Worm (Caenorhabditis elegans) whole organism, midembryonic: Measurements from ENCODE around the gene F59D12.5.

Source experiments
- T22C8.4 ChIP-seq: fragments of 200-800 bp; sonication (Bioruptor generic); IDR thresholded peaks from 2 replicates; pipeline ENCODE4 v1.3.6; 2022; ENCODE audit warnings: missing genetic modification characterization, missing compliant biosample characterization
- cog-1 ChIP-seq: sonication (generic microtip); optimal IDR thresholded peaks from 2 replicates; lab custom pipeline; 2016; ENCODE audit warnings: missing genetic modification characterization, missing compliant biosample characterization
- flt-1 ChIP-seq: fragments of 200-800 bp; sonication (Bioruptor generic); IDR thresholded peaks from 2 replicates; pipeline ENCODE4 v1.3.6; 2022; ENCODE audit warnings: missing genetic modification characterization, missing compliant biosample characterization
- klf-2 ChIP-seq: fragments of 200-800 bp; sonication (Bioruptor generic); conservative IDR thresholded peaks from 2 replicates; pipeline ENCODE4 v1.3.6; 2022; ENCODE audit warnings: missing genetic modification reagents, missing genetic modification characterization, missing compliant biosample characterization
- med-1 ChIP-seq: sonication (generic microtip); optimal IDR thresholded peaks from 2 replicates; lab custom pipeline; 2017; ENCODE audit warnings: missing genetic modification characterization, mild to moderate bottlenecking, missing compliant biosample characterization, antibody characterized with exemption, missing genetic modification reagents; ENCODE audit not compliant: insufficient read depth
- ref-1 ChIP-seq: fragments of 200-800 bp; sonication (Bioruptor generic); conservative IDR thresholded peaks from 2 replicates; pipeline ENCODE4 v1.3.6; 2022; ENCODE audit warnings: missing genetic modification reagents, missing genetic modification characterization, missing compliant biosample characterization
- tab-1 ChIP-seq: fragments of 200-800 bp; sonication (Bioruptor generic); IDR thresholded peaks from 2 replicates; pipeline ENCODE4 v1.3.6; 2022; ENCODE audit warnings: missing genetic modification characterization, missing compliant biosample characterization
- ztf-23 ChIP-seq: fragments of 200-800 bp; sonication (Bioruptor generic); IDR thresholded peaks from 2 replicates; pipeline ENCODE4 v1.3.6; 2022; ENCODE audit warnings: missing genetic modification reagents, missing genetic modification characterization, missing compliant biosample characterization
- ztf-29 ChIP-seq: fragments of 200-800 bp; sonication (Bioruptor generic); IDR thresholded peaks from 2 replicates; pipeline ENCODE4 v1.3.6; 2022; ENCODE audit warnings: missing genetic modification reagents, missing genetic modification characterization, missing compliant biosample characterization

Gene F59D12.5

ce11 chrX:15620200-15620599 lies 27.0 kb downstream of the F59D12.5 start, which contains the start of gene K09E9.1:
K09E9.1 (plus strand) TSS chrX:15620500.
- TF ChIP-seq ztf-23 (GFP tag; lab: Robert Waterston, UW) (no peak), med-1 (no peak), flt-1 (no peak), ref-1 (GFP tag; lab: Robert Waterston, UW) (no peak), T22C8.4 (no peak), klf-2 (GFP tag; lab: Robert Waterston, UW) (no peak), tab-1 (GFP tag; lab: Robert Waterston, UW) (no peak), cog-1 (no peak), ztf-29 (GFP tag; lab: Robert Waterston, UW) (no peak)

DNA sequence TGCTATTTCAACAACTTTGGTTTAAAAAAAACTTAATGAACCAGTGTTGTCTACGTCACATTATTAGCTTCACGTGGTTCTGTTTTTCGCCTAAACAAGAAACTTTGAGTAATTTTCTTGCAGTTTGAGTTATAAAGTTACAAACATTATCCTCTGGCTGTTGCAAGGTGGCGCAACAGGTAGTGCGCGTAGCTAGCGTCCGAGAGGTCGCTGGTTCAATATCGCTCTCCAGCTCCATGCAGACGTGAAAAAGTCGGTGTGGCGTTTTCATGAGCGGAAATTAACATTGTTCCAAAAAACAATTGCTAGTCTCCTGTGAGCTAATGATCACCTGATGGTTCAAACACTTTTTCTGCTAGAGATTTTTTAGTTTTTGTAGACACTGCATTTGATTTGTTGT lies 27.9 kb downstream of the F59D12.5 start:
- TF ChIP-seq med-1, result no peak
- no peak for TF ChIP-seq cog-1
- TF ChIP-seq ref-1 (GFP tag; lab: Robert Waterston, UW), result 0 out of 2 replicates have a peak, but pooled peaks have one; percentile 30
- peak; percentile 46; the same call in 1 of the 2 replicates for TF ChIP-seq tab-1 (GFP tag; lab: Robert Waterston, UW)
- peak; percentile 75 for TF ChIP-seq flt-1

- no peak for TF ChIP-seq T22C8.4
- no peak for TF ChIP-seq cog-1
- no peak for TF ChIP-seq ztf-23 (GFP tag; lab: Robert Waterston, UW)
- TF ChIP-seq ref-1 (GFP tag; lab: Robert Waterston, UW), result no peak
- no peak for TF ChIP-seq med-1
- TF ChIP-seq tab-1 (GFP tag; lab: Robert Waterston, UW), result no peak
- no peak for TF ChIP-seq flt-1
- TF ChIP-seq ztf-29 (GFP tag; lab: Robert Waterston, UW), result no peak
- no peak for TF ChIP-seq klf-2 (GFP tag; lab: Robert Waterston, UW)
Observed at ce11 chrX:15617168-15617567, 30.0 kb downstream of the F59D12.5 start.

DNA sequence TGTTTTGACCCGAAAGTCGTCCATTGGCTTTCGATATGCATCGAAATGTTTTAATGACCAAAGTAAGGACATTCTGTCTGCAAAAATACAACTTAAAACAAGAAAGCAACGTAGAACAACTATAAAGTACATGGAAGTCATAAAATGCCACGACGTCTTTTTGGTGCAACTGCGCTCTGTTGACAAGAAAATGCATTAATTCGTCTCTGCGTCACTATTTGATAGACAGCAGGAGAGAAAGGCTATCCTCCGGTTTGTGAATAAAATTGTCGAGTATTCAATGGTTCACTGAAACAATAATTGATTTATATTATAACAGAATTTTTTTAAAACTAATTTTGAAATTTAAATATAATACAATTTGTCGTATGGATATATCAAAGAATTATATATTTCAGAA lies 30.7 kb downstream of the F59D12.5 start, which contains the start of gene ergi-3:
ergi-3 (minus strand) TSS at position 311 of the 400 bp plus-strand sequence.
- TF ChIP-seq ztf-23 (GFP tag; lab: Robert Waterston, UW) (no peak), cog-1 (peak; percentile 53)

DNA sequence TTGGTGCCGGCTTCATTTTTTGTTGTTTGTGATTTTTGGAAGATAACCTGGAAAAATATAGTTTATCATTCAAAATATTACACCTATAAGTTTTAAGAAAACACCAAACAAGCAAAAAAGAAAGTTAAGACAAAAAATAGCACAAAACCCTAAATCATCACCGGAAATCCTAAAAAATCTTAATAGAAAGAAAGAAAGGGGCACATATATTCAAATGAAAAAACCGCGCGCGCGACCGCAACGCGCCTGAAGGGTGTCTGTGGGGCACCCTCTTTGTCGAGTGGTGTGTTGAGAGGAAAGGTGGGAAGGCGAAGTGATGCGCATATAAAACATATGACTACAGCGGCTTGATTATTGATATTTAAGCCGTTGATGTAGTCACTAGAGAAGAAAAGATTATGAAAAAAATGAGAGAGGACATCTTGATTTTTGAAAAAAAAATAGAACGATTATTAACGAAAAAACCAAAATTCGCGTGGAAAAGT lies 33.4 kb downstream of the F59D12.5 start, which contains the start of gene K09E9.3:
K09E9.3 (minus strand) TSS at position 51 of the 485 bp plus-strand sequence.
- peak; percentile 34; the same call in 1 of the 2 replicates for TF ChIP-seq flt-1
- TF ChIP-seq ztf-23 (GFP tag; lab: Robert Waterston, UW), result 0 out of 2 replicates have a peak, but pooled peaks have one; percentile 23
- no peak for TF ChIP-seq klf-2 (GFP tag; lab: Robert Waterston, UW)

ce11 chrX:15610527-15611091 lies 36.6 kb downstream of the F59D12.5 start:
- TF ChIP-seq tab-1 (GFP tag; lab: Robert Waterston, UW) (no peak), cog-1 (no peak), flt-1 (no peak), ztf-29 (GFP tag; lab: Robert Waterston, UW) (no peak)

DNA sequence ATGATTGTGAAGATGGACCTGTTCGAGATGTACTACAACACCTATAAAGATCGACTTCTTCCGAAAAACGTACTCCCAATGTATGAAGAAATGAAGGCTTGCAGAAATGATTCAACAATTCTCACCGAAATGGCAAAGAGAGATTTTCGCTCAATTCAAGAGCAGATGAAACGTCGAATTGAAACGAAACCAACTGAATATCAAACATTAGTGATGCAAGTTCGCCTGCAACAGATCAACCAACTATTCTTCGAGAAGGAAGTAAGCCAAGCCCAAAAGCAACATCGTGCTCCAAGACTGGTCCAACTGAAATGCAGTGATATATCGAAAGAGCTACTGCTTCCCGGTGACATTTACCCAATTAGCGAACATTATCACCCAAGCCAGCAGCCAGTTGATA lies 37.5 kb downstream of the F59D12.5 start:
- TF ChIP-seq tab-1 (GFP tag; lab: Robert Waterston, UW), result no peak
- no peak for TF ChIP-seq klf-2 (GFP tag; lab: Robert Waterston, UW)
- no peak for TF ChIP-seq cog-1
- no peak for TF ChIP-seq med-1
- TF ChIP-seq flt-1, result no peak
- TF ChIP-seq ref-1 (GFP tag; lab: Robert Waterston, UW), result no peak
- no peak for TF ChIP-seq ztf-23 (GFP tag; lab: Robert Waterston, UW)
- no peak for TF ChIP-seq ztf-29 (GFP tag; lab: Robert Waterston, UW)
- TF ChIP-seq T22C8.4, result no peak

- TF ChIP-seq ztf-23 (GFP tag; lab: Robert Waterston, UW), result no peak
- TF ChIP-seq ref-1 (GFP tag; lab: Robert Waterston, UW), result no peak
- TF ChIP-seq ztf-29 (GFP tag; lab: Robert Waterston, UW), result no peak
- no peak for TF ChIP-seq klf-2 (GFP tag; lab: Robert Waterston, UW)
- TF ChIP-seq T22C8.4, result no peak
- no peak for TF ChIP-seq tab-1 (GFP tag; lab: Robert Waterston, UW)
- no peak for TF ChIP-seq flt-1
- TF ChIP-seq cog-1, result no peak
- TF ChIP-seq med-1, result no peak
Observed at ce11 chrX:15608593-15608992, 38.6 kb downstream of the F59D12.5 start.

DNA sequence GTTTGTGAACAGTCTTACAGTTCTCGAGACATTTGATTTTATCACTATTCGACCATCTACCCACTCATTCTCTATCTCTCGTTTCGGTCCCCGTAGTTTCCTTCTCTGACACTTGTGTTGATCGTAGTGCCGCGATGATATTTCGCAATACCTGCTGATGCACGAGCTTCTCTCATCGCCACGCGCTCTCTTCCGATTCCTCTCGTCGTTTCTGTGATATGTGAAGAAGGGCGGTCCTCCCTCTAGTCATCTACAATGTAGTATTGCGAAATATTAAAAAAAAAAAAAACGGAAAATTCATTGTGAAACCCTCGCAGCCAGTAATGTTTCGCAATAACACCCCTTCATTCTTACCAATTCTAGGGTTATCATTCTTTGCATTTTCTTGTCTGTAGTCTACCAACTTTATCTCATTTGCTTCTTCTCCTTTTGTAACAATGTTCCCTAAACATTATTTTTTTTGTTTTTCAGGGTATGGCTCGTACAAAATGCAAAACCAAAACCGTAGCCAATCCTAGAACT lies 39.6 kb downstream of the F59D12.5 start, which contains the start of gene nipi-3:
nipi-3 (plus strand) TSS at position 472 of the 522 bp plus-strand sequence.
- TF ChIP-seq tab-1 (GFP tag; lab: Robert Waterston, UW) (no peak), ref-1 (GFP tag; lab: Robert Waterston, UW) (no peak), ztf-29 (GFP tag; lab: Robert Waterston, UW) (no peak), flt-1 (no peak), T22C8.4 (no peak), cog-1 (no peak), ztf-23 (GFP tag; lab: Robert Waterston, UW) (no peak), med-1 (no peak), klf-2 (GFP tag; lab: Robert Waterston, UW) (no peak)

ce11 chrX:15606585-15607276 lies 40.4 kb downstream of the F59D12.5 start, which contains the start of gene rab-14:
rab-14 (minus strand) TSS chrX:15606635.
- TF ChIP-seq ztf-23 (GFP tag; lab: Robert Waterston, UW) (peak; percentile 80), cog-1 (peak; percentile 2), ztf-29 (GFP tag; lab: Robert Waterston, UW) (no peak), tab-1 (GFP tag; lab: Robert Waterston, UW) (0 out of 2 replicates have a peak, but pooled peaks have one; percentile 17), ref-1 (GFP tag; lab: Robert Waterston, UW) (no peak), T22C8.4 (no peak), med-1 (no peak), flt-1 (peak; percentile 57; the same call in 1 of the 2 replicates), klf-2 (GFP tag; lab: Robert Waterston, UW) (no peak)
